Worm (Caenorhabditis elegans) whole organism, young adult: Measurements from ENCODE around the gene C34F6.12.

Experiments used
- B0019.2 ChIP-seq: fragments of 200-800 bp; sonication (Bioruptor generic); conservative IDR thresholded peaks from 2 replicates; pipeline ENCODE4 v1.3.6; 2022; ENCODE audit warnings: missing genetic modification reagents, missing genetic modification characterization, missing compliant biosample characterization
- F39B2.1 ChIP-seq: fragments of 200-800 bp; sonication (Bioruptor generic); IDR thresholded peaks from 2 replicates; pipeline ENCODE4 v1.3.6; 2022; ENCODE audit warnings: missing genetic modification reagents, missing genetic modification characterization, missing compliant biosample characterization
- him-1 ChIP-seq: sonication (generic microtip); optimal IDR thresholded peaks from 2 replicates; lab custom pipeline; 2016; ENCODE audit warnings: missing genotype, missing genetic modification reagents, missing genetic modification characterization, missing compliant biosample characterization
- unc-62 ChIP-seq: fragments of 150-350 bp; optimal IDR thresholded peaks from 2 replicates; lab custom pipeline; 2014; ENCODE audit warnings: missing biosample characterization, missing genetic modification reagents, missing genetic modification characterization
- ztf-22 ChIP-seq: fragments of 200-800 bp; sonication (Bioruptor generic); optimal IDR thresholded peaks from 2 replicates; lab custom pipeline; 2018; ENCODE audit warnings: mild to moderate bottlenecking, missing genetic modification characterization, moderate library complexity, missing compliant biosample characterization
- ztf-25 ChIP-seq: fragments of 200-800 bp; sonication (Bioruptor generic); IDR thresholded peaks from 2 replicates; pipeline ENCODE4 v1.3.6; 2022; ENCODE audit warnings: missing genetic modification reagents, missing genetic modification characterization, missing compliant biosample characterization

- TF ChIP-seq B0019.2 (GFP tag; lab: Robert Waterston, UW) (no peak), F39B2.1 (no peak), ztf-25 (GFP tag; lab: Robert Waterston, UW) (no peak), ztf-22 (GFP tag; lab: Kevin White, UChicago) (no peak), him-1 (tag; lab: Kevin White, UChicago) (no peak), unc-62 (GFP tag; lab: Kevin White, UChicago) (no peak)
Measured at ce11 chrX:11264715-11265114, 38.2 kb upstream of the C34F6.12 start.
